Fruit fly (Drosophila melanogaster) whole organism, larva: Measurements from ENCODE around the gene Osi14.

ENCODE experiments used
- noc ChIP-seq: fragments of 200-800 bp; sonication (Bioruptor generic); optimal IDR thresholded peaks from 3 replicates; lab custom pipeline; 2019; ENCODE audit warnings: missing biosample characterization, mild to moderate bottlenecking, missing genetic modification characterization, moderate library complexity

Osi14 gene

dm6 chr3R:6303738-6304137 lies 4.8 kb downstream of the Osi14 start, which contains the start of gene CG46396:
Gene CG46396 (plus strand): TSS chr3R:6304038.
- TF ChIP-seq noc (tag; lab: Kevin White, UChicago) = no peak

dm6 chr3R:6304947-6305346 lies 6.0 kb downstream of the Osi14 start, which contains the start of gene Osi16:
Gene Osi16 (plus strand): TSS chr3R:6305247.
- no peak for TF ChIP-seq noc (tag; lab: Kevin White, UChicago)

- TF ChIP-seq noc (tag; lab: Kevin White, UChicago) = no peak
These were observed 7.7 kb downstream of the Osi14 start, which contains the start of gene CG46026 for dm6 chr3R:6306584-6306983. Gene CG46026 (plus strand): TSS chr3R:6306884.

- no peak for TF ChIP-seq noc (tag; lab: Kevin White, UChicago)
These were observed 10.7 kb downstream of the Osi14 start, which contains the start of gene CG31560 for dm6 chr3R:6309676-6310075. Gene CG31560 (plus strand): TSS chr3R:6309976.

- TF ChIP-seq noc (tag; lab: Kevin White, UChicago) = no peak
These were observed 12.8 kb downstream of the Osi14 start, which contains the start of gene Osi17 for dm6 chr3R:6311641-6312259. Gene Osi17 (plus strand): TSS chr3R:6311772.

dm6 chr3R:6315078-6315477 lies 16.1 kb downstream of the Osi14 start:
- TF ChIP-seq noc (tag; lab: Kevin White, UChicago) = no peak

dm6 chr3R:6329774-6330298 lies 30.9 kb downstream of the Osi14 start, which contains the start of gene Osi18:
Gene Osi18 (plus strand): TSS chr3R:6330248.
- no peak for TF ChIP-seq noc (tag; lab: Kevin White, UChicago)

- TF ChIP-seq noc (tag; lab: Kevin White, UChicago) = no peak
These were observed 36.0 kb downstream of the Osi14 start, which contains the start of gene Osi19 for dm6 chr3R:6334906-6335433. Gene Osi19 (plus strand): TSS chr3R:6335362.

dm6 chr3R:6337397-6337796 lies 38.5 kb downstream of the Osi14 start:
- no peak for TF ChIP-seq noc (tag; lab: Kevin White, UChicago)

- TF ChIP-seq noc (tag; lab: Kevin White, UChicago) = no peak
These were observed 40.9 kb downstream of the Osi14 start, which contains the start of gene Osi20 for dm6 chr3R:6339795-6340194. Gene Osi20 (plus strand): TSS chr3R:6340095.

- TF ChIP-seq noc (tag; lab: Kevin White, UChicago) = no peak
These were observed 42.7 kb downstream of the Osi14 start, which contains the start of gene CG17917 for dm6 chr3R:6341668-6342067. Gene CG17917 (plus strand): TSS chr3R:6341968.

dm6 chr3R:6342702-6343101 lies 43.8 kb downstream of the Osi14 start, which contains the start of gene CG10298:
Gene CG10298 (plus strand): TSS chr3R:6343002.
- TF ChIP-seq noc (tag; lab: Kevin White, UChicago) = no peak

- TF ChIP-seq noc (tag; lab: Kevin White, UChicago) = no peak
These were observed 44.7 kb downstream of the Osi14 start, which contains the start of gene CG17919 for dm6 chr3R:6343396-6344239. Gene CG17919 (plus strand): TSS chr3R:6344029.

dm6 chr3R:6345814-6346213 lies 46.9 kb downstream of the Osi14 start, which contains the start of the genes SmD2 and CG18048:
Gene SmD2 (minus strand): TSS chr3R:6345911.
Gene CG18048 (plus strand): TSS chr3R:6346111.
- TF ChIP-seq noc (tag; lab: Kevin White, UChicago) = no peak

dm6 chr3R:6348943-6349342 lies 50.0 kb downstream of the Osi14 start, which contains the start of gene Hr83:
Gene Hr83 (plus strand): TSS chr3R:6349243.
- TF ChIP-seq noc (tag; lab: Kevin White, UChicago) = no peak
